Fruit fly (Drosophila melanogaster): ENCODE data around the gene CG34043.
A peak's percentile ranks its signal among the peaks of the same experiment; 100 is the strongest.

CG34043 gene

dm6 chr2L:10303786-10304185, 23.1 kb upstream of the CG34043 start, which contains the start of gene nmd (continued):
- no peak for TF ChIP-seq CG11504 (tag; optimal IDR thresholded peaks at IDR 0.05)
- TF ChIP-seq ERR (GFP tag; optimal IDR thresholded peaks at IDR 0.05): no peak
- TF ChIP-seq CG1529 (GFP tag; optimal IDR thresholded peaks at IDR 0.05): no peak
- no peak for TF ChIP-seq CG6813 (GFP tag; optimal IDR thresholded peaks at IDR 0.05)
- TF ChIP-seq pita (GFP tag; optimal IDR thresholded peaks at IDR 0.05): no peak
- TF ChIP-seq ato (GFP tag; IDR thresholded peaks at IDR 0.05; ENCODE audit: partially characterized antibody): no peak
- peak; percentile 35; the same call in 1 of the 2 replicates for TF ChIP-seq slbo (GFP tag; IDR thresholded peaks at IDR 0.05)
- no peak for TF ChIP-seq CG10366 (GFP tag; IDR thresholded peaks at IDR 0.05)
- no peak for TF ChIP-seq CG2889 (GFP tag; IDR thresholded peaks at IDR 0.05)
- TF ChIP-seq tgo (GFP tag; IDR thresholded peaks at IDR 0.05): no peak
- no peak for TF ChIP-seq CG31224 (GFP tag; IDR thresholded peaks at IDR 0.05)
- peak; percentile 71 for TF ChIP-seq CG9797 (GFP tag; optimal IDR thresholded peaks at IDR 0.05)
- TF ChIP-seq CG11695 (GFP tag; IDR thresholded peaks at IDR 0.05): no peak
- TF ChIP-seq sens (GFP tag): no peak
- TF ChIP-seq CG17186 (GFP tag; optimal IDR thresholded peaks at IDR 0.05): peak; percentile 7
- TF ChIP-seq salm (tag; optimal IDR thresholded peaks at IDR 0.05): no peak
- no peak for TF ChIP-seq rib (GFP tag; IDR thresholded peaks at IDR 0.05)
- no peak for TF ChIP-seq corto (GFP tag; optimal IDR thresholded peaks at IDR 0.05)
- TF ChIP-seq sug (tag; optimal IDR thresholded peaks at IDR 0.05): peak; percentile 17
- no peak for TF ChIP-seq CG10462 (GFP tag; optimal IDR thresholded peaks at IDR 0.05)
- no peak for TF ChIP-seq Trl (optimal IDR thresholded peaks at IDR 0.05)
- TF ChIP-seq Trl (GFP tag; optimal IDR thresholded peaks at IDR 0.05): no peak
- TF ChIP-seq CG9817 (tag; optimal IDR thresholded peaks at IDR 0.05): peak; percentile 16
- TF ChIP-seq dati (GFP tag; IDR thresholded peaks at IDR 0.05): no peak
- no peak for TF ChIP-seq CG34422 (GFP tag; IDR thresholded peaks at IDR 0.05)
- TF ChIP-seq CG11093 (GFP tag; IDR thresholded peaks at IDR 0.05): no peak
- no peak for TF ChIP-seq nerfin-2 (GFP tag; IDR thresholded peaks at IDR 0.05; ENCODE audit: partially characterized antibody)
- peak; percentile 17 for TF ChIP-seq CG7987 (GFP tag; optimal IDR thresholded peaks at IDR 0.05)
- no peak for TF ChIP-seq CG31365 (tag; optimal IDR thresholded peaks at IDR 0.05)
- TF ChIP-seq otp (GFP tag; IDR thresholded peaks at IDR 0.05): no peak
- no peak for TF ChIP-seq CG2199 (GFP tag; IDR thresholded peaks at IDR 0.05)
- TF ChIP-seq ci (GFP tag; IDR thresholded peaks at IDR 0.05): no peak
- no peak for TF ChIP-seq CG11247 (GFP tag; IDR thresholded peaks at IDR 0.05)
- TF ChIP-seq Dfd (GFP tag; optimal IDR thresholded peaks at IDR 0.05): no peak
- no peak for TF ChIP-seq tin (GFP tag; optimal IDR thresholded peaks at IDR 0.05)
- TF ChIP-seq croc (GFP tag; conservative IDR thresholded peaks at IDR 0.05): no peak
- TF ChIP-seq fd96Cb (tag; optimal IDR thresholded peaks at IDR 0.05): no peak
- no peak for TF ChIP-seq Ssrp (tag; optimal IDR thresholded peaks at IDR 0.05)
- TF ChIP-seq so (GFP tag; IDR thresholded peaks at IDR 0.05): no peak
- TF ChIP-seq E2f1 (GFP tag; IDR thresholded peaks at IDR 0.05): no peak
- TF ChIP-seq CG9609 (GFP tag; optimal IDR thresholded peaks at IDR 0.05): no peak
- no peak for TF ChIP-seq PHDP (tag; optimal IDR thresholded peaks at IDR 0.05)
- TF ChIP-seq CG4360 (GFP tag; IDR thresholded peaks at IDR 0.05): no peak
- TF ChIP-seq Meics (GFP tag; optimal IDR thresholded peaks at IDR 0.05): no peak
- TF ChIP-seq CHES-1-like (GFP tag; optimal IDR thresholded peaks at IDR 0.05): no peak
- TF ChIP-seq br (optimal IDR thresholded peaks at IDR 0.05): no peak
- no peak for TF ChIP-seq CG10959 (GFP tag; IDR thresholded peaks at IDR 0.05)
- no peak for TF ChIP-seq Atf-2 (GFP tag; optimal IDR thresholded peaks at IDR 0.05)
- TF ChIP-seq inv (GFP tag; IDR thresholded peaks at IDR 0.05; ENCODE audit: partially characterized antibody): no peak
- no peak for TF ChIP-seq CG6683 (GFP tag; optimal IDR thresholded peaks at IDR 0.05)
- TF ChIP-seq lab (GFP tag; optimal IDR thresholded peaks at IDR 0.05): no peak
- peak; percentile 38; the same call in 1 of the 2 replicates for TF ChIP-seq bbx (GFP tag; IDR thresholded peaks at IDR 0.05; ENCODE audit: partially characterized antibody)
- TF ChIP-seq MBD-R2 (GFP tag; IDR thresholded peaks at IDR 0.05): peak; percentile 89
